Worm (Caenorhabditis elegans) whole organism, L2 larva: Measurements from ENCODE around the gene tab-1.

Source experiments
- R02D3.7 ChIP-seq: fragments of 150-350 bp; optimal IDR thresholded peaks from 2 replicates; lab custom pipeline; 2014; ENCODE audit warnings: missing biosample characterization, missing genetic modification characterization
- ama-1 ChIP-seq: fragments of 150-350 bp; optimal IDR thresholded peaks from 2 replicates; lab custom pipeline; 2018; ENCODE audit warnings: inconsistent platforms
- mdl-1 ChIP-seq, 2 experiments: fragments of 150-350 bp in 1 of 2; sonication (generic microtip) in 1 of 2; optimal IDR thresholded peaks; 2 replicates each; lab custom pipeline; 2017; ENCODE audit warnings: missing biosample characterization in 2 of 2, missing genetic modification characterization in 2 of 2
- nhr-11 ChIP-seq: fragments of 150-350 bp; optimal IDR thresholded peaks from 2 replicates; lab custom pipeline; 2014; ENCODE audit warnings: missing biosample characterization, missing genetic modification characterization

- TF ChIP-seq mdl-1 (tag; optimal IDR thresholded peaks at IDR 0.05; lab: Kevin White, UChicago) (no peak), nhr-11 (no peak), ama-1 (no peak), R02D3.7 (no peak)
Measured at ce11 chrII:6835500-6835899, 32.4 kb downstream of the tab-1 start.
